Fruit fly (Drosophila melanogaster): ENCODE data around the gene CG33644.

Gene CG33644

DNA sequence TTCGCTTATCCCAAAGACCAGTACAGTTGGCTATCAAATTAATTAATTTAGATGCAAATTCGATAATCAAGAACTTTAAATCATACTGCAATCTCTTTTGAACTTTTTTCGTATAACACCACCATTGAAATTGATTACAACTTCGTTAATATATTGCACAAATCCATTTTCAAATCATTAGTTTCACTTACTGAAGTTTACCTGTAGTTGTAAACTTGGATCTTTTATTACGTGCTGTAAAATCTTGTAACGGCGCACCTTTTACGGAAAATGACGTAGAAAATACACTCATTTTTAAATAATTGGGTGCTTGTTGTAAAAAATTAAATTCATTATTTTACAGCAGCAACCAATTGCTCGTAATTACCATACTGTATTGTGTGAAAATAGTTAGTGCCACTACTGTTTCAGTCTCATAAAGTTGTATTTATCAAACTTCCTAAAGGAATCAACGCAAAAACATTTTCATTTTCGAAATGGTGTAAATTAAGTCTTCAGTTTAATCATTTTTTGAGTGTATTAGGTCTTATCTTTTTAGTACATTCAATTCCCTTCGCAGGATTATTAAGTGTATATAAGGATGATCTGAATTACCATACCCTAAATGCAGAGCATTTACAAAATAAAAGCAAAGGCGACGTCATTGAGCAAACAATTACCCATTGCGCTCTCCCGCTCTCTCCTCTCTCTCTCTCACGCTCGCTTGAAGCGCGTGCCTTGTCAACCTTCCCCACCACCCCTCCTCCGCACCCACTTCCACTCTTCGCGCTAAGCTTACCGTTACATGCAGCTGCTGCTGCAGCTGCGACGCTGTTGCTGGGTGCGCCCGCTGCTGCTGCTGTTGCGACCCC, 19.5 kb upstream of the CG33644 start (continued):
- peak; percentile 38; the same call in 1 of the 2 replicates for TF ChIP-seq ranshi (GFP tag; IDR thresholded peaks at IDR 0.05)
- 0 out of 2 replicates have a peak, but pooled peaks have one; percentile 19 for TF ChIP-seq CG42726 (GFP tag; IDR thresholded peaks at IDR 0.05; ENCODE audit: partially characterized antibody)
- no peak for TF ChIP-seq prd (optimal IDR thresholded peaks at IDR 0.05)
- peak; percentile 45; the same call in 2 of the 3 replicates for TF ChIP-seq prd (GFP tag; IDR thresholded peaks at IDR 0.05)
- TF ChIP-seq HHEX (GFP tag; optimal IDR thresholded peaks at IDR 0.05), result peak; percentile 19
- TF ChIP-seq Nf-YB (GFP tag; optimal IDR thresholded peaks at IDR 0.05), result no peak
- TF ChIP-seq kni (GFP tag; optimal IDR thresholded peaks at IDR 0.05), result peak; percentile 30
- peak; percentile 55; the same call in 2 of the 3 replicates for TF ChIP-seq tgo (GFP tag; IDR thresholded peaks at IDR 0.05)
- TF ChIP-seq CG14441 (GFP tag; IDR thresholded peaks at IDR 0.05), result peak; percentile 72
- TF ChIP-seq Chrac-16 (GFP tag; optimal IDR thresholded peaks at IDR 0.05), result peak; percentile 13
- TF ChIP-seq zf30C (GFP tag; optimal IDR thresholded peaks at IDR 0.05), result no peak
- peak; percentile 53 for TF ChIP-seq CG7839 (tag; optimal IDR thresholded peaks at IDR 0.05)
- no peak for TF ChIP-seq cas (GFP tag; IDR thresholded peaks at IDR 0.05)
- peak; percentile 24 for TF ChIP-seq org-1 (GFP tag; optimal IDR thresholded peaks at IDR 0.05)
- peak; percentile 12 to 23 for TF ChIP-seq chif (GFP tag; optimal IDR thresholded peaks at IDR 0.05)
- peak; percentile 64 for TF ChIP-seq Rfx (GFP tag; IDR thresholded peaks at IDR 0.05)
- peak; percentile 43 for TF ChIP-seq CoRest (tag; optimal IDR thresholded peaks at IDR 0.05)
- TF ChIP-seq CHES-1-like (GFP tag; optimal IDR thresholded peaks at IDR 0.05), result no peak
- TF ChIP-seq Drgx (GFP tag; IDR thresholded peaks at IDR 0.05), result peak; percentile 38; the same call in 1 of the 2 replicates
- TF ChIP-seq fru (optimal IDR thresholded peaks at IDR 0.05), result no peak
- no peak for TF ChIP-seq CG3065 (GFP tag; optimal IDR thresholded peaks at IDR 0.05)
- peak; percentile 44 for TF ChIP-seq PHDP (tag; optimal IDR thresholded peaks at IDR 0.05)
- peak; percentile 34 for TF ChIP-seq CG9817 (tag; optimal IDR thresholded peaks at IDR 0.05)
- peak; percentile 71 for TF ChIP-seq slbo (GFP tag; IDR thresholded peaks at IDR 0.05)
- TF ChIP-seq CG17361 (GFP tag; IDR thresholded peaks at IDR 0.05), result peak; percentile 61; the same call in 2 of the 3 replicates
- peak; percentile 17 for TF ChIP-seq Sox100B (GFP tag; optimal IDR thresholded peaks at IDR 0.05)
- peak; percentile 10 for TF ChIP-seq CG13424 (tag; optimal IDR thresholded peaks at IDR 0.05)
- peak; percentile 16 for TF ChIP-seq CG18619 (GFP tag; optimal IDR thresholded peaks at IDR 0.05)
- peak; percentile 16; the same call in 2 of the 4 replicates for TF ChIP-seq Gug (GFP tag; IDR thresholded peaks at IDR 0.05)
- TF ChIP-seq btn (GFP tag; optimal IDR thresholded peaks at IDR 0.05), result peak; percentile 30
- peak; percentile 40 for TF ChIP-seq da (GFP tag; optimal IDR thresholded peaks at IDR 0.05)
- TF ChIP-seq CG30403 (GFP tag; optimal IDR thresholded peaks at IDR 0.05), result peak; percentile 31
- TF ChIP-seq bigmax (GFP tag; optimal IDR thresholded peaks at IDR 0.05), result no peak
- TF ChIP-seq grau (tag; optimal IDR thresholded peaks at IDR 0.05), result peak; percentile 87
- peak; percentile 32 for TF ChIP-seq CG2712 (tag; optimal IDR thresholded peaks at IDR 0.05)
- TF ChIP-seq zen (tag; optimal IDR thresholded peaks at IDR 0.05), result no peak
- TF ChIP-seq Ptx1 (GFP tag; IDR thresholded peaks at IDR 0.05), result peak; percentile 61; the same call in 1 of the 2 replicates
- TF ChIP-seq aop (GFP tag; IDR thresholded peaks at IDR 0.05), result no peak
- peak; percentile 26 for TF ChIP-seq Bteb2 (GFP tag; optimal IDR thresholded peaks at IDR 0.05)
- TF ChIP-seq onecut (GFP tag; IDR thresholded peaks at IDR 0.05), result no peak
- peak; percentile 56 for TF ChIP-seq CG9727 (GFP tag; optimal IDR thresholded peaks at IDR 0.05)
- peak; percentile 24; the same call in 2 of the 3 replicates for TF ChIP-seq ci (GFP tag; IDR thresholded peaks at IDR 0.05)
- no peak for TF ChIP-seq emc (GFP tag; optimal IDR thresholded peaks at IDR 0.05)
- TF ChIP-seq Abd-B (GFP tag; optimal IDR thresholded peaks at IDR 0.05), result peak; percentile 49
- peak; percentile 27 for TF ChIP-seq HLHmδ (GFP tag; optimal IDR thresholded peaks at IDR 0.05)
- 0 out of 2 replicates have a peak, but pooled peaks have one; percentile 19 for TF ChIP-seq dimm (GFP tag; IDR thresholded peaks at IDR 0.05)
- peak; percentile 35 for TF ChIP-seq sisA (GFP tag; IDR thresholded peaks at IDR 0.05)
- peak; percentile 7 for TF ChIP-seq bcd (GFP tag; optimal IDR thresholded peaks at IDR 0.05)
- peak; percentile 55 for TF ChIP-seq HLH3B (GFP tag; IDR thresholded peaks at IDR 0.05)

Measured in whole organism, embryonic.